1 fruit fly cellular context compared by ENCODE assay signal in genomic region chr3L:21458736-21459135, dm6.
TF ChIP-seq lines count a peak whose summit lies in the region.

No protein-coding gene starts in this region.

TF ChIP-seq in whole organism, embryonic, 481 proteins besides CTCF, POLR2A, EP300 and RAD21 (continued from another document):
- TF ChIP-seq sob (GFP tag; IDR thresholded peaks at IDR 0.05; lab: Robert Waterston, UW) = no peak
- no peak for TF ChIP-seq br (optimal IDR thresholded peaks at IDR 0.05; lab: Kevin White, UChicago)
- TF ChIP-seq CG8359 (GFP tag; optimal IDR thresholded peaks at IDR 0.05; lab: Kevin White, UChicago; ENCODE audit: borderline replicate concordance) = no peak
- TF ChIP-seq CG10267 (tag; optimal IDR thresholded peaks at IDR 0.05; lab: Kevin White, UChicago) = no peak
- TF ChIP-seq CG1832 (GFP tag; optimal IDR thresholded peaks at IDR 0.05; lab: Kevin White, UChicago) = peak; percentile 59
- no peak for TF ChIP-seq CG7357 (GFP tag; IDR thresholded peaks at IDR 0.05; lab: Robert Waterston, UW)
- peak; percentile 88 for TF ChIP-seq Nf-YC (tag; optimal IDR thresholded peaks at IDR 0.05; lab: Kevin White, UChicago)
- TF ChIP-seq CG4730 (GFP tag; IDR thresholded peaks at IDR 0.05; lab: Robert Waterston, UW) = no peak
- no peak for TF ChIP-seq CG12299 (tag; optimal IDR thresholded peaks at IDR 0.05; lab: Kevin White, UChicago)
- TF ChIP-seq CrebB (tag; optimal IDR thresholded peaks at IDR 0.05; lab: Kevin White, UChicago) = no peak
- peak; percentile 17 for TF ChIP-seq cg (GFP tag; optimal IDR thresholded peaks at IDR 0.05; lab: Kevin White, UChicago)
- TF ChIP-seq Oaz (GFP tag; IDR thresholded peaks at IDR 0.05; lab: Robert Waterston, UW) = no peak
- TF ChIP-seq ind (GFP tag; optimal IDR thresholded peaks at IDR 0.05; lab: Kevin White, UChicago) = no peak
- TF ChIP-seq CG8089 (GFP tag; optimal IDR thresholded peaks at IDR 0.05; lab: Kevin White, UChicago) = no peak
- no peak for TF ChIP-seq twi (tag; optimal IDR thresholded peaks at IDR 0.05; lab: Kevin White, UChicago)
- TF ChIP-seq hth (optimal IDR thresholded peaks at IDR 0.05; lab: Kevin White, UChicago) = no peak
- TF ChIP-seq CG12769 (tag; optimal IDR thresholded peaks at IDR 0.05; lab: Kevin White, UChicago) = no peak
- TF ChIP-seq bbx (GFP tag; IDR thresholded peaks at IDR 0.05; lab: Robert Waterston, UW; ENCODE audit: partially characterized antibody) = no peak
- no peak for TF ChIP-seq CG31224 (GFP tag; IDR thresholded peaks at IDR 0.05; lab: Robert Waterston, UW)
- TF ChIP-seq CG18476 (GFP tag; optimal IDR thresholded peaks at IDR 0.05; lab: Kevin White, UChicago) = no peak
- TF ChIP-seq CG3726 (GFP tag; IDR thresholded peaks at IDR 0.05; lab: Robert Waterston, UW) = no peak
- TF ChIP-seq bab2 (GFP tag; optimal IDR thresholded peaks at IDR 0.05; lab: Kevin White, UChicago) = no peak
- no peak for TF ChIP-seq Dip2 (GFP tag; IDR thresholded peaks at IDR 0.05; lab: Robert Waterston, UW)
- TF ChIP-seq psq (GFP tag; optimal IDR thresholded peaks at IDR 0.05; lab: Kevin White, UChicago) = no peak
